Worm (Caenorhabditis elegans) whole organism, early embryonic: Measurements from ENCODE around the gene clec-51.

Experiments
- B0310.2 ChIP-seq: sonication (generic microtip); optimal IDR thresholded peaks from 2 replicates; lab custom pipeline; 2016; ENCODE audit warnings: mild to moderate bottlenecking, missing genetic modification characterization, missing compliant biosample characterization
- ama-1 ChIP-seq: fragments of 150-350 bp; optimal IDR thresholded peaks from 2 replicates; lab custom pipeline; 2014
- ceh-13 ChIP-seq: fragments of 200-800 bp; sonication (Bioruptor generic); optimal IDR thresholded peaks from 2 replicates; lab custom pipeline; 2018; ENCODE audit warnings: mild to moderate bottlenecking, missing genetic modification characterization, missing compliant biosample characterization
- ets-7 ChIP-seq: sonication (generic microtip); optimal IDR thresholded peaks from 2 replicates; lab custom pipeline; 2016; ENCODE audit warnings: missing genotype, missing genetic modification characterization, missing compliant biosample characterization
- flt-1 ChIP-seq: fragments of 200-800 bp; sonication (Bioruptor generic); IDR thresholded peaks from 2 replicates; pipeline ENCODE4 v1.3.6; 2022; ENCODE audit warnings: missing genetic modification characterization, missing compliant biosample characterization
- hmbx-1 ChIP-seq: sonication (generic microtip); optimal IDR thresholded peaks from 2 replicates; lab custom pipeline; 2016; ENCODE audit warnings: mild to moderate bottlenecking, missing genetic modification characterization, missing compliant biosample characterization
- hmg-4 ChIP-seq: fragments of 200-800 bp; sonication (Bioruptor generic); optimal IDR thresholded peaks from 2 replicates; lab custom pipeline; 2018; ENCODE audit warnings: mild to moderate bottlenecking, missing genetic modification characterization, missing compliant biosample characterization
- hnd-1 ChIP-seq: sonication (generic microtip); optimal IDR thresholded peaks from 2 replicates; lab custom pipeline; 2016; ENCODE audit warnings: missing genetic modification characterization, missing compliant biosample characterization
- pes-1 ChIP-seq: fragments of 200-800 bp; sonication (Bioruptor generic); IDR thresholded peaks from 2 replicates; pipeline ENCODE4 v1.3.6; 2022; ENCODE audit warnings: missing genetic modification reagents, missing genetic modification characterization, missing compliant biosample characterization
- scrt-1 ChIP-seq: fragments of 200-800 bp; sonication (Bioruptor generic); IDR thresholded peaks from 2 replicates; pipeline ENCODE4 v1.3.6; 2022; ENCODE audit warnings: missing genetic modification characterization, missing compliant biosample characterization
- tbx-37 ChIP-seq: fragments of 200-800 bp; sonication (Bioruptor generic); conservative IDR thresholded peaks from 2 replicates; pipeline ENCODE4 v1.3.6; 2022; ENCODE audit warnings: missing genetic modification reagents, missing genetic modification characterization, missing compliant biosample characterization

DNA sequence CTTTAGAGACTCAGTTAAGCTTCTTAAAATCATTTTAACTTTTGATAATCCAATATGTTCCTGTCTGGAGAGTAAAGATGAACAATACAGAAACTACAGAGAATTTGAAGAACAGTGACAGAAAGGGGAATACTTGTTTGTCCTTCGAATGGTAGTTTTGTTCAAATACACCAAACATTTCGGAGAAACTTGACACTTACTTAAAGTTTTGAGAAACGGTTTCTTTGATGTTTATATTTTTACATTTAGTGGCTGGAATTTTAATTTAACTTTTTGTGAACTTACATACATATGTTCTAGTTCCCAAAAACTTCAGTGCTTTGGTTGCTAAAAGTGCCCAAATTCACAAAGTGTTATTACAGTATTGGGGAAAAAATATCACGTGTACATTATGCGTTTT is 6.4 kb downstream of the clec-51 start, which contains the start of gene B0218.5:
- TF ChIP-seq ama-1 (lab: Kevin White, UChicago): no peak
- TF ChIP-seq flt-1 (GFP tag; lab: Robert Waterston, UW): no peak
- no peak for TF ChIP-seq hmg-4 (GFP tag; lab: Kevin White, UChicago)
- TF ChIP-seq scrt-1 (GFP tag; lab: Robert Waterston, UW): no peak
- no peak for TF ChIP-seq tbx-37
- no peak for TF ChIP-seq pes-1 (GFP tag; lab: Robert Waterston, UW)
- TF ChIP-seq ets-7 (tag; lab: Kevin White, UChicago): no peak
- TF ChIP-seq hnd-1: no peak
- no peak for TF ChIP-seq ceh-13 (GFP tag; lab: Kevin White, UChicago)
- no peak for TF ChIP-seq hmbx-1 (tag; lab: Kevin White, UChicago)
- TF ChIP-seq B0310.2 (tag; lab: Kevin White, UChicago): no peak
